Comparison of ENCODE assay signal across 1 fruit fly cellular context in genomic region chr3L:21334999-21335631, dm6.
TF ChIP-seq lines count a peak whose summit lies in the region.

Tsr1 (plus strand) TSS chr3L:21335215.

TF ChIP-seq in whole organism, embryonic, 481 proteins besides CTCF, POLR2A, EP300 and RAD21 (continued from another document):
- TF ChIP-seq ATbp (GFP tag; optimal IDR thresholded peaks at IDR 0.05; lab: Kevin White, UChicago) (no peak), Sry-δ (GFP tag; optimal IDR thresholded peaks at IDR 0.05; lab: Kevin White, UChicago) (peak; percentile 74), CG2889 (GFP tag; IDR thresholded peaks at IDR 0.05; lab: Robert Waterston, UW) (no peak), CG6791 (GFP tag; IDR thresholded peaks at IDR 0.05; lab: Robert Waterston, UW; ENCODE audit: partially characterized antibody) (peak; percentile 82), CG13123 (GFP tag; optimal IDR thresholded peaks at IDR 0.05; lab: Kevin White, UChicago) (no peak), her (GFP tag; optimal IDR thresholded peaks at IDR 0.05; lab: Kevin White, UChicago) (peak; percentile 39), Meics (GFP tag; optimal IDR thresholded peaks at IDR 0.05; lab: Kevin White, UChicago) (no peak), CG31441 (GFP tag; IDR thresholded peaks at IDR 0.05; lab: Robert Waterston, UW) (no peak), Max (GFP tag; optimal IDR thresholded peaks at IDR 0.05; lab: Kevin White, UChicago) (peak; percentile 76), sens-2 (GFP tag; IDR thresholded peaks at IDR 0.05; lab: Robert Waterston, UW) (no peak), hbn (GFP tag; IDR thresholded peaks at IDR 0.05; lab: Robert Waterston, UW; ENCODE audit: partially characterized antibody) (peak; percentile 83), bsh (GFP tag; optimal IDR thresholded peaks at IDR 0.05; lab: Kevin White, UChicago) (no peak), HmgZ (tag; optimal IDR thresholded peaks at IDR 0.05; lab: Kevin White, UChicago) (peak; percentile 33), Bgb (GFP tag; IDR thresholded peaks at IDR 0.05; lab: Robert Waterston, UW; ENCODE audit: partially characterized antibody) (peak; percentile 92), CG8290 (GFP tag; optimal IDR thresholded peaks at IDR 0.05; lab: Kevin White, UChicago) (no peak), CG8290 (tag; optimal IDR thresholded peaks at IDR 0.05; lab: Kevin White, UChicago) (no peak), CG18599 (GFP tag; optimal IDR thresholded peaks at IDR 0.05; lab: Kevin White, UChicago) (no peak), YL-1 (GFP tag; optimal IDR thresholded peaks at IDR 0.05; lab: Kevin White, UChicago) (peak; percentile 78), disco-r (GFP tag; optimal IDR thresholded peaks at IDR 0.05; lab: Kevin White, UChicago) (no peak), gfzf (GFP tag; optimal IDR thresholded peaks at IDR 0.05; lab: Kevin White, UChicago) (peak; percentile 19), h (optimal IDR thresholded peaks at IDR 0.05; lab: Kevin White, UChicago) (no peak), ato (GFP tag; IDR thresholded peaks at IDR 0.05; lab: Robert Waterston, UW; ENCODE audit: partially characterized antibody) (peak; percentile 83; the same call in 1 of the 2 replicates), knrl (GFP tag; IDR thresholded peaks at IDR 0.05; lab: Robert Waterston, UW; ENCODE audit: partially characterized antibody) (peak; percentile 76; the same call in 2 of the 3 replicates), CG10321 (GFP tag; IDR thresholded peaks at IDR 0.05; lab: Robert Waterston, UW) (no peak), CG14441 (GFP tag; IDR thresholded peaks at IDR 0.05; lab: Robert Waterston, UW) (no peak), Doc3 (GFP tag; IDR thresholded peaks at IDR 0.05; lab: Robert Waterston, UW; ENCODE audit: partially characterized antibody) (peak; percentile 78), Dref (GFP tag; IDR thresholded peaks at IDR 0.05; lab: Robert Waterston, UW) (peak; percentile 80), MBD-R2 (GFP tag; IDR thresholded peaks at IDR 0.05; lab: Robert Waterston, UW) (peak; percentile 47), dimm (GFP tag; IDR thresholded peaks at IDR 0.05; lab: Robert Waterston, UW) (no peak), CkIIα-i1 (GFP tag; IDR thresholded peaks at IDR 0.05; lab: Robert Waterston, UW) (no peak), tna (GFP tag; IDR thresholded peaks at IDR 0.05; lab: Robert Waterston, UW; ENCODE audit: partially characterized antibody) (peak; percentile 67), stwl (tag; optimal IDR thresholded peaks at IDR 0.05; lab: Kevin White, UChicago) (peak; percentile 43), CG4617 (GFP tag; optimal IDR thresholded peaks at IDR 0.05; lab: Kevin White, UChicago; ENCODE audit: borderline replicate concordance) (peak; percentile 32), CG4282 (GFP tag; optimal IDR thresholded peaks at IDR 0.05; lab: Kevin White, UChicago) (no peak), Dll (GFP tag; IDR thresholded peaks at IDR 0.05; lab: Robert Waterston, UW; ENCODE audit: partially characterized antibody) (peak; percentile 88), NC2β (GFP tag; optimal IDR thresholded peaks at IDR 0.05; lab: Kevin White, UChicago) (no peak), mirr (GFP tag; optimal IDR thresholded peaks at IDR 0.05; lab: Kevin White, UChicago) (no peak), Opbp (GFP tag; IDR thresholded peaks at IDR 0.05; lab: Robert Waterston, UW; ENCODE audit: partially characterized antibody) (peak; percentile 89), sna (GFP tag; IDR thresholded peaks at IDR 0.05; lab: Robert Waterston, UW; ENCODE audit: partially characterized antibody) (peak; percentile 85), CG13287 (GFP tag; IDR thresholded peaks at IDR 0.05; lab: Robert Waterston, UW; ENCODE audit: partially characterized antibody) (peak; percentile 94), CG17186 (GFP tag; optimal IDR thresholded peaks at IDR 0.05; lab: Kevin White, UChicago) (peak; percentile 88), BEAF-32 (GFP tag; optimal IDR thresholded peaks at IDR 0.05; lab: Kevin White, UChicago) (peak; percentile 82), mld (GFP tag; IDR thresholded peaks at IDR 0.05; lab: Robert Waterston, UW; ENCODE audit: partially characterized antibody) (peak; percentile 82), dm (GFP tag; optimal IDR thresholded peaks at IDR 0.05; lab: Kevin White, UChicago) (peak; percentile 96), phol (tag; optimal IDR thresholded peaks at IDR 0.05; lab: Kevin White, UChicago) (no peak), crp (GFP tag; optimal IDR thresholded peaks at IDR 0.05; lab: Kevin White, UChicago) (peak in 1 of 2 experiments; percentile 52), vnd (GFP tag; IDR thresholded peaks at IDR 0.05; lab: Robert Waterston, UW; ENCODE audit: partially characterized antibody) (peak; percentile 79), nerfin-2 (GFP tag; IDR thresholded peaks at IDR 0.05; lab: Robert Waterston, UW; ENCODE audit: partially characterized antibody) (peak; percentile 83), CG2116 (GFP tag; optimal IDR thresholded peaks at IDR 0.05; lab: Kevin White, UChicago) (peak; percentile 68), Oaz (GFP tag; IDR thresholded peaks at IDR 0.05; lab: Robert Waterston, UW) (no peak), HLHmδ (GFP tag; optimal IDR thresholded peaks at IDR 0.05; lab: Kevin White, UChicago) (no peak), Rfx (GFP tag; IDR thresholded peaks at IDR 0.05; lab: Robert Waterston, UW) (peak; percentile 14; the same call in 1 of the 2 replicates), onecut (GFP tag; IDR thresholded peaks at IDR 0.05; lab: Robert Waterston, UW) (no peak), da (GFP tag; optimal IDR thresholded peaks at IDR 0.05; lab: Kevin White, UChicago) (no peak), CG7963 (GFP tag; IDR thresholded peaks at IDR 0.05; lab: Robert Waterston, UW; ENCODE audit: partially characterized antibody) (peak; percentile 83), CG2129 (GFP tag; IDR thresholded peaks at IDR 0.05; lab: Robert Waterston, UW; ENCODE audit: partially characterized antibody) (peak; percentile 67), Dp (GFP tag; optimal IDR thresholded peaks at IDR 0.05; lab: Kevin White, UChicago) (peak; percentile 88), klu (GFP tag; IDR thresholded peaks at IDR 0.05; lab: Robert Waterston, UW) (no peak)
